Fruit fly (Drosophila melanogaster) Kc167 (cell line): ENCODE results near the gene CG5440.

Experiments used
- insv ChIP-seq: fragments of >200 bp; optimal IDR thresholded peaks from 3 replicates; lab custom pipeline; 2018; ENCODE audit warnings: missing external identifiers
- ttk ChIP-seq: sonication (Bioruptor generic); optimal IDR thresholded peaks from 2 replicates; lab custom pipeline; 2017; ENCODE audit warnings: missing external identifiers

- TF ChIP-seq ttk (lab: Kevin White, UChicago) (no peak), insv (lab: Kevin White, UChicago) (no peak)
Observed at dm6 chr2L:1365037-1365436, 31.1 kb downstream of the CG5440 start.
